Fruit fly (Drosophila melanogaster): Measurements from ENCODE around the gene CNPYb.
A peak's percentile ranks its signal among the peaks of the same experiment; 100 is the strongest.

Gene CNPYb

dm6 chr3L:19062472-19063409, 33.3 kb downstream of the CNPYb start, which contains the start of the genes Ugt316A1 and Sfxn2 (continued):
- TF ChIP-seq dsx (GFP tag; optimal IDR thresholded peaks at IDR 0.05; ENCODE audit: poor library complexity, severe bottlenecking) (peak; percentile 25), CG16779 (tag; optimal IDR thresholded peaks at IDR 0.05) (no peak), achi (GFP tag; optimal IDR thresholded peaks at IDR 0.05) (peak; percentile 38), Smox (GFP tag; optimal IDR thresholded peaks at IDR 0.05) (peak; percentile 39), CG6808 (GFP tag; optimal IDR thresholded peaks at IDR 0.05) (no peak), CG4318 (GFP tag; optimal IDR thresholded peaks at IDR 0.05) (no peak), net (GFP tag; optimal IDR thresholded peaks at IDR 0.05) (peak; percentile 57), Hr38 (GFP tag; optimal IDR thresholded peaks at IDR 0.05) (no peak), Ets21C (GFP tag; optimal IDR thresholded peaks at IDR 0.05) (peak; percentile 9), Ets96B (tag; optimal IDR thresholded peaks at IDR 0.05) (peak; percentile 27), CG10631 (GFP tag; optimal IDR thresholded peaks at IDR 0.05) (no peak), Eip78C (GFP tag) (peak; percentile 68), svp (GFP tag) (no peak), Sox14 (GFP tag; optimal IDR thresholded peaks at IDR 0.05) (peak; percentile 59), CG10669 (GFP tag; optimal IDR thresholded peaks at IDR 0.05) (peak; percentile 37), CG1621 (tag; optimal IDR thresholded peaks at IDR 0.05) (peak; percentile 16), Blimp-1 (GFP tag; optimal IDR thresholded peaks at IDR 0.05) (peak; percentile 100), CG15336 (GFP tag; IDR thresholded peaks at IDR 0.05) (peak; percentile 57), fd85E (GFP tag; optimal IDR thresholded peaks at IDR 0.05) (no peak), acj6 (GFP tag; optimal IDR thresholded peaks at IDR 0.05) (no peak), eg (GFP tag; IDR thresholded peaks at IDR 0.05) (peak; percentile 54; the same call in 2 of the 3 replicates), dac (GFP tag; optimal IDR thresholded peaks at IDR 0.05) (no peak), Eip75B (GFP tag; optimal IDR thresholded peaks at IDR 0.05) (peak; percentile 32), CG6854 (GFP tag; optimal IDR thresholded peaks at IDR 0.05) (peak; percentile 91), Met (GFP tag; optimal IDR thresholded peaks at IDR 0.05) (peak; percentile 58), CG3919 (GFP tag; optimal IDR thresholded peaks at IDR 0.05) (peak; percentile 52), pdm3 (GFP tag; optimal IDR thresholded peaks at IDR 0.05) (peak; percentile 20), spab (GFP tag; optimal IDR thresholded peaks at IDR 0.05) (no peak), Hr4 (GFP tag; optimal IDR thresholded peaks at IDR 0.05) (peak; percentile 30), Lpt (GFP tag; optimal IDR thresholded peaks at IDR 0.05) (peak; percentile 11), cyc (GFP tag; optimal IDR thresholded peaks at IDR 0.05) (peak; percentile 36), CG8119 (GFP tag; IDR thresholded peaks at IDR 0.05) (peak; percentile 61; the same call in 2 of the 3 replicates), CG8632 (GFP tag; optimal IDR thresholded peaks at IDR 0.05) (peak; percentile 44), CG11294 (GFP tag; IDR thresholded peaks at IDR 0.05) (no peak), CG8319 (GFP tag; optimal IDR thresholded peaks at IDR 0.05) (peak; percentile 3), CG6276 (GFP tag; optimal IDR thresholded peaks at IDR 0.05) (peak; percentile 60), Gug (GFP tag; IDR thresholded peaks at IDR 0.05) (no peak)

dm6 chr3L:19058824-19059223, 37.2 kb downstream of the CNPYb start:
- TF ChIP-seq eg (GFP tag; IDR thresholded peaks at IDR 0.05) (0 out of 3 replicates have a peak, but pooled peaks have one; percentile 33), OdsH (GFP tag; optimal IDR thresholded peaks at IDR 0.05) (no peak), Hr4 (GFP tag; optimal IDR thresholded peaks at IDR 0.05) (no peak), Blimp-1 (GFP tag; optimal IDR thresholded peaks at IDR 0.05) (no peak), Eip78C (GFP tag) (no peak)

dm6 chr3L:19056857-19057324, 39.1 kb downstream of the CNPYb start:
- TF ChIP-seq Eip75B (GFP tag; optimal IDR thresholded peaks at IDR 0.05) (no peak), Ets21C (GFP tag; optimal IDR thresholded peaks at IDR 0.05) (no peak), eg (GFP tag; IDR thresholded peaks at IDR 0.05) (peak; percentile 38; the same call in 1 of the 3 replicates), Hr38 (GFP tag; optimal IDR thresholded peaks at IDR 0.05) (no peak), esn (GFP tag; optimal IDR thresholded peaks at IDR 0.05) (no peak), topi (GFP tag; optimal IDR thresholded peaks at IDR 0.05) (no peak), acj6 (GFP tag; optimal IDR thresholded peaks at IDR 0.05) (peak; percentile 46), achi (GFP tag; optimal IDR thresholded peaks at IDR 0.05) (peak; percentile 28), Lpt (GFP tag; optimal IDR thresholded peaks at IDR 0.05) (peak; percentile 4), CG6792 (GFP tag; optimal IDR thresholded peaks at IDR 0.05) (peak; percentile 31), CG8119 (GFP tag; IDR thresholded peaks at IDR 0.05) (peak; percentile 62; the same call in 2 of the 3 replicates), fkh (GFP tag; optimal IDR thresholded peaks at IDR 0.05) (no peak), CG31627 (GFP tag; optimal IDR thresholded peaks at IDR 0.05) (no peak), CG32006 (GFP tag; optimal IDR thresholded peaks at IDR 0.05) (peak; percentile 61), CG8632 (GFP tag; optimal IDR thresholded peaks at IDR 0.05) (peak; percentile 18), Ets96B (tag; optimal IDR thresholded peaks at IDR 0.05) (peak; percentile 58), fd85E (GFP tag; optimal IDR thresholded peaks at IDR 0.05) (no peak), CG6808 (GFP tag; optimal IDR thresholded peaks at IDR 0.05) (peak; percentile 33), CG11902 (GFP tag; optimal IDR thresholded peaks at IDR 0.05) (no peak), CG11762 (GFP tag; optimal IDR thresholded peaks at IDR 0.05; ENCODE audit: insufficient read depth) (no peak)

Data from whole organism, prepupa.